Fruit fly (Drosophila melanogaster) whole organism, embryonic: ENCODE measurements around the gene Tti1.

Experiments
- CG10654 ChIP-seq: fragments of 200-800 bp; sonication (Bioruptor generic); optimal IDR thresholded peaks from 2 replicates; lab custom pipeline; 2016; ENCODE audit warnings: missing biosample characterization, missing genetic modification characterization
- CG11085 ChIP-seq: fragments of 200-800 bp; sonication (Bioruptor generic); IDR thresholded peaks from 2 replicates; pipeline ENCODE4 v1.3.6; 2022; ENCODE audit warnings: missing biosample characterization, missing genetic modification characterization
- CG11696 ChIP-seq: fragments of 200-800 bp; sonication (Bioruptor generic); IDR thresholded peaks from 2 replicates; pipeline ENCODE4 v1.3.6; 2022; ENCODE audit warnings: missing biosample characterization, missing genetic modification characterization
- CG13775 ChIP-seq: fragments of 200-800 bp; sonication (Bioruptor generic); optimal IDR thresholded peaks from 3 replicates; lab custom pipeline; 2017; ENCODE audit warnings: missing biosample characterization, mild to moderate bottlenecking, missing genetic modification characterization
- CG13894 ChIP-seq: fragments of 200-800 bp; sonication (Bioruptor generic); optimal IDR thresholded peaks from 3 replicates; lab custom pipeline; 2018; ENCODE audit warnings: missing biosample characterization, mild to moderate bottlenecking, missing genetic modification characterization, moderate library complexity
- CG1529 ChIP-seq: fragments of 200-800 bp; sonication (Bioruptor generic); optimal IDR thresholded peaks from 3 replicates; lab custom pipeline; 2018; ENCODE audit warnings: missing biosample characterization, missing genetic modification characterization
- CG1792 ChIP-seq: fragments of 200-800 bp; sonication (Bioruptor generic); optimal IDR thresholded peaks from 2 replicates; lab custom pipeline; 2016; ENCODE audit warnings: missing biosample characterization, missing genetic modification characterization
- CG18599 ChIP-seq: fragments of 200-800 bp; sonication (Bioruptor generic); optimal IDR thresholded peaks from 3 replicates; lab custom pipeline; 2017; ENCODE audit warnings: missing biosample characterization, missing genetic modification characterization, mild to moderate bottlenecking, moderate library complexity, missing genetic modification reagents
- CG2116 ChIP-seq: fragments of 200-800 bp; sonication (Bioruptor generic); optimal IDR thresholded peaks from 3 replicates; lab custom pipeline; 2018; ENCODE audit warnings: missing biosample characterization, mild to moderate bottlenecking, missing genetic modification characterization
- CG2875 ChIP-seq: fragments of 200-800 bp; sonication (Bioruptor generic); optimal IDR thresholded peaks from 2 replicates; lab custom pipeline; 2017; ENCODE audit warnings: missing biosample characterization, mild to moderate bottlenecking, missing genetic modification characterization, missing genetic modification reagents
- CG34422 ChIP-seq: fragments of 200-800 bp; sonication (Bioruptor generic); IDR thresholded peaks from 3 replicates; pipeline ENCODE4 v1.3.6; 2022; ENCODE audit warnings: missing biosample characterization, missing genetic modification characterization
- CG3726 ChIP-seq: fragments of 200-800 bp; sonication (Bioruptor generic); IDR thresholded peaks from 3 replicates; pipeline ENCODE4, ENCODE4 v1.3.6; 2022; ENCODE audit warnings: missing biosample characterization, missing genetic modification characterization
- CG4328 ChIP-seq: fragments of 200-800 bp; sonication (Bioruptor generic); optimal IDR thresholded peaks from 3 replicates; lab custom pipeline; 2017; ENCODE audit warnings: missing biosample characterization, missing genetic modification reagents, missing genetic modification characterization
- CG6689 ChIP-seq: fragments of 200-800 bp; sonication (Bioruptor generic); IDR thresholded peaks from 2 replicates; pipeline ENCODE4 v1.3.6; 2022; ENCODE audit warnings: missing biosample characterization, missing genetic modification characterization
- CG7745 ChIP-seq: fragments of 200-800 bp; sonication (Bioruptor generic); optimal IDR thresholded peaks from 2 replicates; lab custom pipeline; 2018; ENCODE audit warnings: missing biosample characterization, mild to moderate bottlenecking, missing genetic modification characterization, moderate library complexity
- CG9727 ChIP-seq: fragments of 200-800 bp; sonication (Bioruptor generic); optimal IDR thresholded peaks from 3 replicates; lab custom pipeline; 2017; ENCODE audit warnings: missing biosample characterization, mild to moderate bottlenecking, missing genetic modification characterization
- CG9876 ChIP-seq: fragments of 200-800 bp; sonication (Bioruptor generic); optimal IDR thresholded peaks from 2 replicates; lab custom pipeline; 2016; ENCODE audit warnings: missing biosample characterization, missing genetic modification characterization
- CkIIα-i1 ChIP-seq: fragments of 200-800 bp; sonication (Bioruptor generic); IDR thresholded peaks from 2 replicates; pipeline ENCODE4 v1.3.6; 2022; ENCODE audit warnings: missing biosample characterization, missing genetic modification characterization
- D19A ChIP-seq: fragments of 200-800 bp; optimal IDR thresholded peaks from 3 replicates; lab custom pipeline; 2019; ENCODE audit warnings: missing biosample characterization, mild to moderate bottlenecking, missing genetic modification characterization, moderate library complexity
- Dad ChIP-seq: fragments of 200-800 bp; sonication (Bioruptor generic); optimal IDR thresholded peaks from 3 replicates; lab custom pipeline; 2016; ENCODE audit warnings: missing biosample characterization, missing genetic modification characterization
- Ets97D ChIP-seq: fragments of 200-800 bp; sonication (Bioruptor generic); optimal IDR thresholded peaks from 3 replicates; lab custom pipeline; 2016; ENCODE audit warnings: missing biosample characterization, missing genetic modification characterization
- H15 ChIP-seq: fragments of 200-800 bp; sonication (Bioruptor generic); IDR thresholded peaks from 3 replicates; pipeline ENCODE4 v1.3.6; 2022; ENCODE audit warnings: missing biosample characterization, missing genetic modification characterization
- HLH4C ChIP-seq: fragments of 200-800 bp; sonication (Bioruptor generic); IDR thresholded peaks from 3 replicates; pipeline ENCODE4 v1.3.6; 2022; ENCODE audit warnings: missing biosample characterization, missing genetic modification characterization; ENCODE audit not compliant: partially characterized antibody
- HmgZ ChIP-seq: fragments of 200-800 bp; sonication (Bioruptor generic); optimal IDR thresholded peaks from 2 replicates; lab custom pipeline; 2018; ENCODE audit warnings: missing biosample characterization, mild to moderate bottlenecking, missing genetic modification characterization
- Hsf ChIP-seq: fragments of 200-800 bp; sonication (Bioruptor generic); optimal IDR thresholded peaks from 3 replicates; lab custom pipeline; 2016; ENCODE audit warnings: missing biosample characterization, missing genetic modification characterization
- Max ChIP-seq: fragments of 200-800 bp; sonication (Bioruptor generic); optimal IDR thresholded peaks from 2 replicates; lab custom pipeline; 2016; ENCODE audit warnings: missing biosample characterization, mild to moderate bottlenecking, missing genetic modification characterization
- NC2α ChIP-seq: fragments of 200-800 bp; sonication (Bioruptor generic); optimal IDR thresholded peaks from 2 replicates; lab custom pipeline; 2016; ENCODE audit warnings: missing biosample characterization, missing genetic modification characterization
- Optix ChIP-seq: fragments of 200-800 bp; sonication (Bioruptor generic); IDR thresholded peaks from 3 replicates; pipeline ENCODE4 v1.3.6; 2022; ENCODE audit warnings: missing biosample characterization, missing genetic modification characterization
- ap ChIP-seq: fragments of 200-800 bp; sonication (Bioruptor generic); IDR thresholded peaks from 2 replicates; pipeline ENCODE4 v1.3.6; 2022; ENCODE audit warnings: missing biosample characterization, missing genetic modification characterization
- bowl ChIP-seq: fragments of 200-800 bp; sonication (Bioruptor generic); IDR thresholded peaks from 2 replicates; pipeline ENCODE4 v1.3.6; 2022; ENCODE audit warnings: missing biosample characterization, missing genetic modification characterization
- corto ChIP-seq: fragments of 200-800 bp; sonication (Bioruptor generic); optimal IDR thresholded peaks from 2 replicates; lab custom pipeline; 2016; ENCODE audit warnings: missing biosample characterization, mild to moderate bottlenecking, missing genetic modification characterization, moderate library complexity
- dpn ChIP-seq, 2 experiments: fragments of 200-800 bp; sonication (Bioruptor generic); optimal IDR thresholded peaks; 3 replicates each; lab custom pipeline; 2016; ENCODE audit warnings: missing biosample characterization in 2 of 2, missing genetic modification characterization in 2 of 2
- emc ChIP-seq: fragments of 200-800 bp; sonication (Bioruptor generic); optimal IDR thresholded peaks from 2 replicates; lab custom pipeline; 2016; ENCODE audit warnings: missing biosample characterization, missing genetic modification characterization
- en ChIP-seq: fragments of 200-800 bp; sonication (Bioruptor generic); optimal IDR thresholded peaks from 2 replicates; lab custom pipeline; 2016; ENCODE audit warnings: missing biosample characterization, missing genetic modification characterization
- fd102C ChIP-seq: fragments of 200-800 bp; sonication (Bioruptor generic); optimal IDR thresholded peaks from 2 replicates; lab custom pipeline; 2018; ENCODE audit warnings: missing biosample characterization, mild to moderate bottlenecking, missing genetic modification characterization, moderate library complexity
- gcm ChIP-seq: fragments of 200-800 bp; sonication (Bioruptor generic); optimal IDR thresholded peaks from 2 replicates; lab custom pipeline; 2019; ENCODE audit warnings: missing biosample characterization, mild to moderate bottlenecking, missing genetic modification characterization, moderate library complexity
- hkb ChIP-seq, 2 experiments: fragments of 200-800 bp in 1 of 2; fragments of >200 bp in 1 of 2; sonication (Bioruptor generic) in 1 of 2; IDR thresholded peaks in 1 of 2; optimal IDR thresholded peaks in 1 of 2; 2 replicates each; pipeline versions ENCODE4 v1.3.6 to Lab custom; 2017 to 2022; ENCODE audit warnings: missing biosample characterization in 1 of 2, missing genetic modification characterization in 1 of 2
- luna ChIP-seq: fragments of 200-800 bp; sonication (Bioruptor generic); optimal IDR thresholded peaks from 2 replicates; lab custom pipeline; 2016; ENCODE audit warnings: missing biosample characterization, missing genetic modification characterization
- pb ChIP-seq: fragments of 200-800 bp; sonication (Bioruptor generic); optimal IDR thresholded peaks from 3 replicates; lab custom pipeline; 2016; ENCODE audit warnings: missing biosample characterization, missing genetic modification characterization
- pfk ChIP-seq: fragments of 200-800 bp; sonication (Bioruptor generic); optimal IDR thresholded peaks from 2 replicates; lab custom pipeline; 2018; ENCODE audit warnings: missing biosample characterization, mild to moderate bottlenecking, missing genetic modification characterization, moderate library complexity
- pros ChIP-seq: fragments of 200-800 bp; sonication (Bioruptor generic); optimal IDR thresholded peaks from 3 replicates; lab custom pipeline; 2019; ENCODE audit warnings: missing biosample characterization, mild to moderate bottlenecking, missing genetic modification characterization, moderate library complexity
- ranshi ChIP-seq: fragments of 200-800 bp; sonication (Bioruptor generic); IDR thresholded peaks from 2 replicates; pipeline ENCODE4 v1.3.6; 2022; ENCODE audit warnings: missing biosample characterization, missing genetic modification characterization
- salm ChIP-seq: fragments of 200-800 bp; sonication (Bioruptor generic); optimal IDR thresholded peaks from 2 replicates; lab custom pipeline; 2018; ENCODE audit warnings: missing biosample characterization, mild to moderate bottlenecking, missing genetic modification characterization
- slp2 ChIP-seq: fragments of 200-800 bp; sonication (Bioruptor generic); optimal IDR thresholded peaks from 2 replicates; lab custom pipeline; 2016; ENCODE audit warnings: missing biosample characterization, missing genetic modification characterization
- tap ChIP-seq: fragments of 200-800 bp; optimal IDR thresholded peaks from 3 replicates; lab custom pipeline; 2019; ENCODE audit warnings: missing biosample characterization, mild to moderate bottlenecking, missing genetic modification characterization, moderate library complexity
- tna ChIP-seq: fragments of 200-800 bp; sonication (Bioruptor generic); IDR thresholded peaks from 2 replicates; pipeline ENCODE4 v1.3.6; 2022; ENCODE audit warnings: missing biosample characterization, missing genetic modification characterization; ENCODE audit not compliant: partially characterized antibody
- tx ChIP-seq: fragments of 200-800 bp; sonication (Bioruptor generic); optimal IDR thresholded peaks from 2 replicates; lab custom pipeline; 2016; ENCODE audit warnings: missing biosample characterization, missing genetic modification characterization
- vfl ChIP-seq: fragments of 200-800 bp; sonication (Bioruptor generic); optimal IDR thresholded peaks from 2 replicates; lab custom pipeline; 2016; ENCODE audit warnings: missing biosample characterization, missing genetic modification characterization
- zen2 ChIP-seq: fragments of 200-800 bp; sonication (Bioruptor generic); IDR thresholded peaks from 3 replicates; pipeline ENCODE4 v1.3.6; 2022; ENCODE audit warnings: missing biosample characterization, missing genetic modification characterization; ENCODE audit not compliant: partially characterized antibody
- zf30C ChIP-seq: fragments of 200-800 bp; sonication (Bioruptor generic); optimal IDR thresholded peaks from 3 replicates; lab custom pipeline; 2018; ENCODE audit warnings: missing biosample characterization, mild to moderate bottlenecking, missing genetic modification characterization

The Tti1 gene

dm6 chr3R:9705008-9705628 lies 49.4 kb downstream of the Tti1 start, which contains the start of gene Unc-115a (continued):
- TF ChIP-seq CG1792 (GFP tag; lab: Kevin White, UChicago) (no peak), NC2α (peak; percentile 43), ranshi (no peak), CG1529 (GFP tag; lab: Kevin White, UChicago) (no peak), tna (GFP tag; lab: Robert Waterston, UW) (no peak), CG3726 (GFP tag; lab: Robert Waterston, UW) (no peak), zf30C (GFP tag; lab: Kevin White, UChicago) (peak; percentile 30), en (GFP tag; lab: Kevin White, UChicago) (no peak), CG2116 (GFP tag; lab: Kevin White, UChicago) (peak; percentile 74), luna (peak; percentile 8), dpn (GFP tag; optimal IDR thresholded peaks at IDR 0.05; lab: Kevin White, UChicago) (peak; percentile 36 to 47), H15 (no peak), CG11696 (GFP tag; lab: Robert Waterston, UW) (no peak), hkb (optimal IDR thresholded peaks at IDR 0.05; lab: Kevin White, UChicago) (no peak), hkb (GFP tag; IDR thresholded peaks at IDR 0.05; lab: Robert Waterston, UW) (no peak), Hsf (peak; percentile 51), CG4328 (GFP tag; lab: Kevin White, UChicago) (no peak), fd102C (peak; percentile 22), zen2 (GFP tag; lab: Robert Waterston, UW) (no peak), CG34422 (GFP tag; lab: Robert Waterston, UW) (no peak), Max (GFP tag; lab: Kevin White, UChicago) (peak; percentile 41), CG9876 (GFP tag; lab: Kevin White, UChicago) (no peak), CG6689 (GFP tag; lab: Robert Waterston, UW) (no peak), CG2875 (GFP tag; lab: Kevin White, UChicago) (peak; percentile 27), CG13894 (no peak), pros (GFP tag; lab: Kevin White, UChicago) (peak; percentile 97), pfk (no peak), gcm (GFP tag; lab: Kevin White, UChicago) (peak; percentile 42), CG9727 (GFP tag; lab: Kevin White, UChicago) (peak; percentile 52), corto (GFP tag; lab: Kevin White, UChicago) (no peak), CkIIα-i1 (GFP tag; lab: Robert Waterston, UW) (no peak), vfl (peak; percentile 39), CG10654 (GFP tag; lab: Kevin White, UChicago) (no peak), HmgZ (peak; percentile 92), CG11085 (GFP tag; lab: Robert Waterston, UW) (no peak), bowl (GFP tag; lab: Robert Waterston, UW) (no peak), tx (GFP tag; lab: Kevin White, UChicago) (peak; percentile 12), Dad (GFP tag; lab: Kevin White, UChicago) (no peak), slp2 (GFP tag; lab: Kevin White, UChicago) (no peak), pb (GFP tag; lab: Kevin White, UChicago) (peak; percentile 69), D19A (peak; percentile 14), tap (tag; lab: Kevin White, UChicago) (no peak), ap (GFP tag; lab: Robert Waterston, UW) (no peak), CG18599 (GFP tag; lab: Kevin White, UChicago) (no peak), HLH4C (GFP tag; lab: Robert Waterston, UW) (no peak), CG7745 (tag; lab: Kevin White, UChicago) (no peak), Ets97D (GFP tag; lab: Kevin White, UChicago) (peak; percentile 92), CG13775 (GFP tag; lab: Kevin White, UChicago) (peak; percentile 36), emc (GFP tag; lab: Kevin White, UChicago) (no peak), Optix (GFP tag; lab: Robert Waterston, UW) (no peak), salm (peak; percentile 47)
